Worm (Caenorhabditis elegans): ENCODE results near the gene ins-10.

ins-10 gene

ce11 chrV:14083970-14084369 is 50.2 kb downstream of the ins-10 start, which contains the start of gene D1086.7:
TSS of gene D1086.7 (plus strand) at chrV:14084270.
- no peak for TF ChIP-seq unc-62 (GFP tag; optimal IDR thresholded peaks at IDR 0.05)
